Worm (Caenorhabditis elegans): Measurements from ENCODE around the gene C54F6.17.

Gene C54F6.17

ce11 chrV:7575563-7575962 is 48.3 kb downstream of the C54F6.17 start, which contains the start of the genes snu-66 and ints-9 (continued):
- TF ChIP-seq nhr-80 (tag; optimal IDR thresholded peaks at IDR 0.05) (peak; percentile 1), hmg-20 (GFP tag; IDR thresholded peaks at IDR 0.05) (no peak), F10E7.11 (tag; optimal IDR thresholded peaks at IDR 0.05) (no peak), mes-4 (tag; optimal IDR thresholded peaks at IDR 0.05) (no peak), B0261.1 (tag; optimal IDR thresholded peaks at IDR 0.05) (no peak), atf-7 (tag; optimal IDR thresholded peaks at IDR 0.05) (no peak), bed-1 (GFP tag; IDR thresholded peaks at IDR 0.05) (no peak), lsy-27 (tag; optimal IDR thresholded peaks at IDR 0.05; ENCODE audit: borderline replicate concordance, insufficient read depth) (no peak), attf-6 (GFP tag; IDR thresholded peaks at IDR 0.05) (no peak), hsf-1 (GFP tag; IDR thresholded peaks at IDR 0.05) (peak; percentile 53), pha-4 (tag; optimal IDR thresholded peaks at IDR 0.05) (no peak), efl-1 (GFP tag; optimal IDR thresholded peaks at IDR 0.05) (no peak), repo-1 (tag; optimal IDR thresholded peaks at IDR 0.05) (no peak), aptf-2 (GFP tag; conservative IDR thresholded peaks at IDR 0.05) (no peak), madf-6 (GFP tag; IDR thresholded peaks at IDR 0.05) (peak; percentile 41; the same call in 1 of the 2 replicates), attf-5 (GFP tag; optimal IDR thresholded peaks at IDR 0.05) (peak; percentile 65), ama-1 (optimal IDR thresholded peaks at IDR 0.05) (no peak), ama-1 (GFP tag; optimal IDR thresholded peaks at IDR 0.05) (no peak), let-526 (GFP tag; IDR thresholded peaks at IDR 0.05) (no peak), ceh-100 (GFP tag; IDR thresholded peaks at IDR 0.05) (no peak), dox-1 (GFP tag; IDR thresholded peaks at IDR 0.05) (0 out of 2 replicates have a peak, but pooled peaks have one; percentile 16), madf-8 (GFP tag; conservative IDR thresholded peaks at IDR 0.05) (no peak), F57A8.1 (GFP tag; optimal IDR thresholded peaks at IDR 0.05) (no peak), ztf-18 (tag; optimal IDR thresholded peaks at IDR 0.05) (peak; percentile 93), ztf-25 (GFP tag; IDR thresholded peaks at IDR 0.05) (no peak), pbrm-1 (GFP tag; IDR thresholded peaks at IDR 0.05) (peak; percentile 7; the same call in 1 of the 2 replicates), nfya-1 (tag; optimal IDR thresholded peaks at IDR 0.05; ENCODE audit: borderline replicate concordance, insufficient read depth) (no peak), aptf-3 (GFP tag; IDR thresholded peaks at IDR 0.05) (no peak), F37B4.10 (GFP tag; IDR thresholded peaks at IDR 0.05) (no peak), lin-54 (GFP tag; optimal IDR thresholded peaks at IDR 0.05) (peak; percentile 48), lir-1 (GFP tag; conservative IDR thresholded peaks at IDR 0.05) (no peak), lin-40 (tag; optimal IDR thresholded peaks at IDR 0.05) (peak; percentile 43), T26A5.8 (tag; optimal IDR thresholded peaks at IDR 0.05) (no peak), ceh-91 (GFP tag; IDR thresholded peaks at IDR 0.05) (0 out of 2 replicates have a peak, but pooled peaks have one; percentile 11), Y53G8AR.9 (GFP tag; conservative IDR thresholded peaks at IDR 0.05) (no peak), sdz-38 (tag; optimal IDR thresholded peaks at IDR 0.05) (no peak), F49E8.2 (tag; optimal IDR thresholded peaks at IDR 0.05; ENCODE audit: insufficient read depth) (no peak), Y56A3A.18 (GFP tag; IDR thresholded peaks at IDR 0.05) (no peak), ztf-6 (GFP tag; IDR thresholded peaks at IDR 0.05) (no peak), C06A6.2 (GFP tag; conservative IDR thresholded peaks at IDR 0.05) (no peak), snpc-1.3 (tag; optimal IDR thresholded peaks at IDR 0.05; ENCODE audit: insufficient read depth) (no peak), nhr-27 (tag; optimal IDR thresholded peaks at IDR 0.05) (no peak)
